Worm (Caenorhabditis elegans) whole organism, mixed stage, embryonic: ENCODE measurements around the gene rps-22.

Experiments
- blmp-1 ChIP-seq: fragments of 150-350 bp; optimal IDR thresholded peaks from 2 replicates; lab custom pipeline; 2014; ENCODE audit warnings: missing biosample characterization, missing genetic modification characterization
- drap-1 ChIP-seq: fragments of 200-800 bp; sonication (Bioruptor generic); optimal IDR thresholded peaks from 3 replicates; lab custom pipeline; 2018; ENCODE audit warnings: mild to moderate bottlenecking, missing genetic modification characterization, missing compliant biosample characterization
- elt-1 ChIP-seq: sonication (generic microtip); optimal IDR thresholded peaks from 2 replicates; lab custom pipeline; 2017; ENCODE audit warnings: missing genetic modification characterization, mild to moderate bottlenecking, missing compliant biosample characterization, antibody characterized with exemption, moderate library complexity, borderline replicate concordance; ENCODE audit not compliant: insufficient read depth
- flh-1 ChIP-seq: fragments of 200-800 bp; sonication (Bioruptor generic); optimal IDR thresholded peaks from 2 replicates; lab custom pipeline; 2018; ENCODE audit warnings: mild to moderate bottlenecking, missing genetic modification characterization, moderate library complexity, missing compliant biosample characterization
- ham-2 ChIP-seq: fragments of 200-800 bp; sonication (Bioruptor generic); optimal IDR thresholded peaks from 2 replicates; lab custom pipeline; 2018; ENCODE audit warnings: mild to moderate bottlenecking, missing genetic modification characterization, missing compliant biosample characterization
- hlh-1 ChIP-seq: fragments of 150-350 bp; optimal IDR thresholded peaks from 2 replicates; lab custom pipeline; 2014; ENCODE audit warnings: missing biosample characterization, missing genetic modification reagents, missing genetic modification characterization
- lin-13 ChIP-seq: fragments of 150-350 bp; optimal IDR thresholded peaks from 2 replicates; lab custom pipeline; 2014; ENCODE audit warnings: missing biosample characterization, missing genetic modification characterization
- lsy-2 ChIP-seq: fragments of 150-350 bp; optimal IDR thresholded peaks from 2 replicates; lab custom pipeline; 2014; ENCODE audit warnings: missing biosample characterization, missing genetic modification characterization
- nhr-237 ChIP-seq: fragments of 150-350 bp; optimal IDR thresholded peaks from 2 replicates; lab custom pipeline; 2014; ENCODE audit warnings: missing biosample characterization, missing genetic modification characterization
- unc-39 ChIP-seq: fragments of 150-350 bp; optimal IDR thresholded peaks from 2 replicates; lab custom pipeline; 2014; ENCODE audit warnings: missing biosample characterization, missing genetic modification characterization
- unc-62 ChIP-seq: fragments of 150-350 bp; optimal IDR thresholded peaks from 2 replicates; lab custom pipeline; 2014; ENCODE audit warnings: missing biosample characterization, missing genetic modification reagents, missing genetic modification characterization

- TF ChIP-seq unc-62 (GFP tag; lab: Kevin White, UChicago) (no peak), flh-1 (GFP tag; lab: Kevin White, UChicago) (no peak), blmp-1 (tag; lab: Kevin White, UChicago) (no peak), drap-1 (GFP tag; lab: Kevin White, UChicago) (no peak), ham-2 (GFP tag; lab: Kevin White, UChicago) (no peak), hlh-1 (tag; lab: Kevin White, UChicago) (no peak), unc-39 (tag; lab: Kevin White, UChicago) (no peak), lin-13 (tag; lab: Kevin White, UChicago) (no peak), lsy-2 (tag; lab: Kevin White, UChicago) (no peak), elt-1 (tag; lab: Kevin White, UChicago) (no peak), nhr-237 (tag; lab: Kevin White, UChicago) (no peak)
Measured at ce11 chrIII:1930714-1931273, 19.5 kb upstream of the rps-22 start.
